Fruit fly (Drosophila melanogaster): ENCODE measurements around the gene CG10903.

Gene CG10903

dm6 chr3R:7991446-7991845 is 38.8 kb upstream of the CG10903 start:
- TF ChIP-seq ken (GFP tag; IDR thresholded peaks at IDR 0.05) (0 out of 3 replicates have a peak, but pooled peaks have one; percentile 47), CG8359 (GFP tag; optimal IDR thresholded peaks at IDR 0.05; ENCODE audit: borderline replicate concordance) (peak; percentile 99), CG18262 (tag; optimal IDR thresholded peaks at IDR 0.05) (no peak)

- TF ChIP-seq CG15073 (GFP tag; optimal IDR thresholded peaks at IDR 0.05) (no peak), Stat92E (GFP tag; optimal IDR thresholded peaks at IDR 0.05) (no peak), Jarid2 (GFP tag; optimal IDR thresholded peaks at IDR 0.05) (no peak), gem (tag; optimal IDR thresholded peaks at IDR 0.05) (peak; percentile 16), lab (GFP tag; optimal IDR thresholded peaks at IDR 0.05) (no peak), Sox102F (GFP tag; optimal IDR thresholded peaks at IDR 0.05) (no peak), Elba2 (GFP tag; optimal IDR thresholded peaks at IDR 0.05) (no peak), corto (GFP tag; optimal IDR thresholded peaks at IDR 0.05) (no peak), dysf (GFP tag; IDR thresholded peaks at IDR 0.05) (no peak), CG4707 (GFP tag; optimal IDR thresholded peaks at IDR 0.05) (no peak), bab2 (GFP tag; optimal IDR thresholded peaks at IDR 0.05) (no peak), Hr51 (GFP tag; optimal IDR thresholded peaks at IDR 0.05) (peak in 1 of 2 experiments; percentile 13), mld (GFP tag; IDR thresholded peaks at IDR 0.05; ENCODE audit: partially characterized antibody) (no peak), CG9437 (GFP tag; optimal IDR thresholded peaks at IDR 0.05) (no peak), Hmr (GFP tag; optimal IDR thresholded peaks at IDR 0.05) (no peak)
Measured at dm6 chr3R:7992100-7992499, 38.1 kb upstream of the CG10903 start.

dm6 chr3R:7993506-7993905 is 36.7 kb upstream of the CG10903 start:
- TF ChIP-seq bigmax (GFP tag; optimal IDR thresholded peaks at IDR 0.05) (no peak), exex (tag; optimal IDR thresholded peaks at IDR 0.05) (peak; percentile 25), Bteb2 (GFP tag; optimal IDR thresholded peaks at IDR 0.05) (no peak), CG14710 (tag; optimal IDR thresholded peaks at IDR 0.05) (no peak), CG7372 (GFP tag; IDR thresholded peaks at IDR 0.05) (0 out of 2 replicates have a peak, but pooled peaks have one; percentile 37), mld (GFP tag; IDR thresholded peaks at IDR 0.05; ENCODE audit: partially characterized antibody) (no peak), Hsf (GFP tag; optimal IDR thresholded peaks at IDR 0.05) (no peak), peb (GFP tag; IDR thresholded peaks at IDR 0.05) (no peak), zen2 (GFP tag; IDR thresholded peaks at IDR 0.05; ENCODE audit: partially characterized antibody) (peak; percentile 10; the same call in 1 of the 3 replicates), CG9932 (GFP tag; IDR thresholded peaks at IDR 0.05) (no peak), cwo (GFP tag; optimal IDR thresholded peaks at IDR 0.05) (peak; percentile 46), Max (GFP tag; optimal IDR thresholded peaks at IDR 0.05) (no peak), sens (GFP tag) (peak; percentile 68), mirr (GFP tag; optimal IDR thresholded peaks at IDR 0.05) (peak; percentile 18), Six4 (GFP tag; optimal IDR thresholded peaks at IDR 0.05) (no peak), CG7839 (tag; optimal IDR thresholded peaks at IDR 0.05) (no peak), cg (GFP tag; optimal IDR thresholded peaks at IDR 0.05) (peak; percentile 75), Trl (optimal IDR thresholded peaks at IDR 0.05) (peak; percentile 15 to 70), Trl (GFP tag; optimal IDR thresholded peaks at IDR 0.05) (no peak), Drgx (GFP tag; IDR thresholded peaks at IDR 0.05) (0 out of 2 replicates have a peak, but pooled peaks have one; percentile 9), CG13894 (tag; optimal IDR thresholded peaks at IDR 0.05) (no peak), corto (GFP tag; optimal IDR thresholded peaks at IDR 0.05) (no peak), slp2 (GFP tag; optimal IDR thresholded peaks at IDR 0.05) (no peak), otp (GFP tag; IDR thresholded peaks at IDR 0.05) (no peak), CG3407 (GFP tag; optimal IDR thresholded peaks at IDR 0.05) (no peak), crp (GFP tag; optimal IDR thresholded peaks at IDR 0.05) (peak in 1 of 2 experiments; percentile 39), CG6175 (GFP tag; IDR thresholded peaks at IDR 0.05) (no peak), CG18599 (GFP tag; optimal IDR thresholded peaks at IDR 0.05) (no peak), CG32532 (GFP tag; IDR thresholded peaks at IDR 0.05) (no peak), Mrtf (GFP tag; IDR thresholded peaks at IDR 0.05) (no peak), ken (GFP tag; IDR thresholded peaks at IDR 0.05) (no peak), CG3163 (GFP tag; optimal IDR thresholded peaks at IDR 0.05) (peak; percentile 80)
